Fruit fly (Drosophila melanogaster): Measurements from ENCODE around the gene Trc8.

- no peak for TF ChIP-seq CTCF (optimal IDR thresholded peaks at IDR 0.05)
- TF ChIP-seq CG8478 (optimal IDR thresholded peaks at IDR 0.05) = no peak
Observed at dm6 chr3R:29548751-29549150, 45.2 kb upstream of the Trc8 start.

Data from S2 (cell line).